Worm (Caenorhabditis elegans): ENCODE results near the gene C06E1.11.
A peak's percentile ranks its signal among the peaks of the same experiment; 100 is the strongest.

The C06E1.11 gene

DNA sequence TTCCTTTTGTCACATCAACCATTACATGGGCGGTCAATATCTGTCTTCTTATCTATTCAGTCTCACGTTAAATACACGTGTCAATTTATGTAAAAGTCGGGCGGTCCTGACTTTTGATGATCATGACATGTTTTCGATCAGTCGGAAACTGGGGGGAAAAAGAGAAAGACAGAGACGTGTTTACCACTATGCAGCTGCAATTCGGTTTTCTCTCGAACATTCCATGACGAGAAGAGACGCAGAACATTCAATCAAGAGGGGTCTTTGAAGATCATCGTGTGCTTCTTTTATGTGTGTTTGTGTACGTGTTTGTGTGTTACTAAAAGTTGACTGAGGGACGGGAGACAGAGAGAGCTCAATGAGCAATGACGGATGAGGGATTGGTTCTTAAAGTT is 41.9 kb upstream of the C06E1.11 start (continued):
- peak; percentile 94 for TF ChIP-seq Y55F3AM.14 (GFP tag; optimal IDR thresholded peaks at IDR 0.05)
- no peak for TF ChIP-seq mbf-1 (tag; optimal IDR thresholded peaks at IDR 0.05)
- no peak for TF ChIP-seq ceh-82 (tag; optimal IDR thresholded peaks at IDR 0.05)

- no peak for TF ChIP-seq lin-39 (tag; optimal IDR thresholded peaks at IDR 0.05)
- no peak for TF ChIP-seq nhr-10 (tag; optimal IDR thresholded peaks at IDR 0.05)
- no peak for TF ChIP-seq ztf-11 (tag; optimal IDR thresholded peaks at IDR 0.05)
- TF ChIP-seq unc-62 (GFP tag; optimal IDR thresholded peaks at IDR 0.05) = no peak
- no peak for TF ChIP-seq skn-1 (tag; optimal IDR thresholded peaks at IDR 0.05)
- no peak for TF ChIP-seq lsy-2 (tag; optimal IDR thresholded peaks at IDR 0.05)
- TF ChIP-seq nhr-129 (tag; optimal IDR thresholded peaks at IDR 0.05) = no peak
- no peak for TF ChIP-seq ceh-82 (tag; optimal IDR thresholded peaks at IDR 0.05)
- TF ChIP-seq gmeb-1 (tag; optimal IDR thresholded peaks at IDR 0.05) = no peak
- no peak for TF ChIP-seq elt-1 (tag; optimal IDR thresholded peaks at IDR 0.05)
- TF ChIP-seq nhr-77 (tag; optimal IDR thresholded peaks at IDR 0.05) = no peak
- TF ChIP-seq nhr-237 (tag; optimal IDR thresholded peaks at IDR 0.05) = no peak
- TF ChIP-seq ztf-1 (GFP tag; conservative IDR thresholded peaks at IDR 0.05) = no peak
- TF ChIP-seq nhr-11 (tag; optimal IDR thresholded peaks at IDR 0.05) = no peak
- TF ChIP-seq nhr-6 (tag; optimal IDR thresholded peaks at IDR 0.05) = no peak
- no peak for TF ChIP-seq peb-1 (tag; optimal IDR thresholded peaks at IDR 0.05)
- no peak for TF ChIP-seq sem-4 (tag; optimal IDR thresholded peaks at IDR 0.05)
- no peak for TF ChIP-seq mdl-1 (tag; optimal IDR thresholded peaks at IDR 0.05)
- TF ChIP-seq egl-27 (tag; optimal IDR thresholded peaks at IDR 0.05) = no peak
- no peak for TF ChIP-seq C34F6.9 (tag; optimal IDR thresholded peaks at IDR 0.05)
These were observed 41.3 kb upstream of the C06E1.11 start for ce11 chrIII:8657676-8658366.

- TF ChIP-seq aly-2 (tag; optimal IDR thresholded peaks at IDR 0.05) (no peak), nhr-23 (tag; optimal IDR thresholded peaks at IDR 0.05) (no peak), R02D3.7 (tag; optimal IDR thresholded peaks at IDR 0.05) (no peak), ZK546.5 (tag; optimal IDR thresholded peaks at IDR 0.05) (no peak), gmeb-1 (tag; optimal IDR thresholded peaks at IDR 0.05) (peak; percentile 55), nhr-237 (tag; optimal IDR thresholded peaks at IDR 0.05) (no peak), ama-1 (optimal IDR thresholded peaks at IDR 0.05) (no peak), crh-2 (tag; optimal IDR thresholded peaks at IDR 0.05) (peak; percentile 68), snpc-4 (tag; optimal IDR thresholded peaks at IDR 0.05) (no peak), peb-1 (tag; optimal IDR thresholded peaks at IDR 0.05) (no peak), nhr-25 (tag; optimal IDR thresholded peaks at IDR 0.05) (no peak), nhr-12 (tag; optimal IDR thresholded peaks at IDR 0.05) (no peak), F13H6.1 (tag; optimal IDR thresholded peaks at IDR 0.05) (peak; percentile 53), ceh-82 (tag; optimal IDR thresholded peaks at IDR 0.05) (no peak), unc-55 (GFP tag; optimal IDR thresholded peaks at IDR 0.05) (no peak), nhr-21 (tag; optimal IDR thresholded peaks at IDR 0.05) (no peak), sma-3 (GFP tag; optimal IDR thresholded peaks at IDR 0.05) (peak; percentile 55), unc-39 (tag; optimal IDR thresholded peaks at IDR 0.05) (no peak), lsy-2 (tag; optimal IDR thresholded peaks at IDR 0.05) (peak in 1 of 2 experiments; percentile 8), zag-1 (tag; optimal IDR thresholded peaks at IDR 0.05) (no peak), elt-1 (tag; optimal IDR thresholded peaks at IDR 0.05) (no peak), nhr-11 (tag; optimal IDR thresholded peaks at IDR 0.05) (no peak), dmd-4 (tag; optimal IDR thresholded peaks at IDR 0.05) (no peak), blmp-1 (tag; optimal IDR thresholded peaks at IDR 0.05; ENCODE audit: insufficient read depth) (no peak), mbf-1 (tag; optimal IDR thresholded peaks at IDR 0.05) (no peak), lin-11 (tag; optimal IDR thresholded peaks at IDR 0.05) (no peak), fos-1 (tag; optimal IDR thresholded peaks at IDR 0.05) (peak; percentile 76), sem-4 (tag; optimal IDR thresholded peaks at IDR 0.05) (no peak), alr-1 (tag; optimal IDR thresholded peaks at IDR 0.05) (no peak), ztf-4 (tag; optimal IDR thresholded peaks at IDR 0.05) (no peak), nhr-129 (tag; optimal IDR thresholded peaks at IDR 0.05) (no peak), ztf-11 (tag; optimal IDR thresholded peaks at IDR 0.05) (no peak), egl-27 (tag; optimal IDR thresholded peaks at IDR 0.05) (no peak), nhr-10 (tag; optimal IDR thresholded peaks at IDR 0.05) (no peak), nhr-77 (tag; optimal IDR thresholded peaks at IDR 0.05) (no peak), skn-1 (tag; optimal IDR thresholded peaks at IDR 0.05) (peak; percentile 60), ceh-16 (tag; optimal IDR thresholded peaks at IDR 0.05) (no peak), lin-13 (GFP tag; optimal IDR thresholded peaks at IDR 0.05) (no peak), mab-5 (tag; optimal IDR thresholded peaks at IDR 0.05) (no peak), Y55F3AM.14 (GFP tag; optimal IDR thresholded peaks at IDR 0.05) (no peak), lin-39 (tag; optimal IDR thresholded peaks at IDR 0.05) (no peak), C34F6.9 (tag; optimal IDR thresholded peaks at IDR 0.05) (no peak), unc-62 (GFP tag; optimal IDR thresholded peaks at IDR 0.05) (no peak), ztf-1 (GFP tag; conservative IDR thresholded peaks at IDR 0.05) (no peak), nhr-6 (tag; optimal IDR thresholded peaks at IDR 0.05) (no peak), mdl-1 (tag; optimal IDR thresholded peaks at IDR 0.05) (no peak)
These were observed 40.5 kb upstream of the C06E1.11 start for ce11 chrIII:8656957-8657356.

Measured in whole organism, L2 larva.